Worm (Caenorhabditis elegans): ENCODE results near the gene ergi-1.

ergi-1 gene

ce11 chrX:2071392-2072001 is 36.4 kb upstream of the ergi-1 start (continued):
- TF ChIP-seq hmg-1.1 (GFP tag; IDR thresholded peaks at IDR 0.05) (peak; percentile 76), nhr-11 (tag; optimal IDR thresholded peaks at IDR 0.05) (peak; percentile 62), mxl-2 (GFP tag; conservative IDR thresholded peaks at IDR 0.05) (no peak), tra-1 (GFP tag; IDR thresholded peaks at IDR 0.05) (0 out of 2 replicates have a peak, but pooled peaks have one; percentile 57), pha-4 (GFP tag; IDR thresholded peaks at IDR 0.05) (no peak), pha-4 (tag; optimal IDR thresholded peaks at IDR 0.05) (peak; percentile 25), madf-5 (GFP tag; IDR thresholded peaks at IDR 0.05) (no peak), set-16 (GFP tag; IDR thresholded peaks at IDR 0.05) (peak; percentile 59), zip-2 (tag; optimal IDR thresholded peaks at IDR 0.05) (no peak), dve-1 (tag; optimal IDR thresholded peaks at IDR 0.05; ENCODE audit: insufficient read depth) (peak; percentile 25), aha-1 (tag) (peak; percentile 98), fkh-10 (GFP tag; optimal IDR thresholded peaks at IDR 0.05) (peak; percentile 17), nhr-48 (tag; optimal IDR thresholded peaks at IDR 0.05) (peak; percentile 34), mes-2 (tag; optimal IDR thresholded peaks at IDR 0.05; ENCODE audit: poor library complexity, severe bottlenecking) (peak; percentile 64), hlh-11 (tag; optimal IDR thresholded peaks at IDR 0.05) (peak; percentile 91), pqm-1 (tag; optimal IDR thresholded peaks at IDR 0.05) (peak; percentile 0), hlh-30 (tag; optimal IDR thresholded peaks at IDR 0.05; ENCODE audit: insufficient read depth) (peak; percentile 98), nhr-77 (tag; optimal IDR thresholded peaks at IDR 0.05) (no peak), T26A8.4 (GFP tag; IDR thresholded peaks at IDR 0.05) (no peak), vab-7 (GFP tag; IDR thresholded peaks at IDR 0.05) (0 out of 2 replicates have a peak, but pooled peaks have one; percentile 9), aly-2 (tag; optimal IDR thresholded peaks at IDR 0.05) (no peak), mdl-1 (tag; optimal IDR thresholded peaks at IDR 0.05) (peak; percentile 65 to 79), F37D6.2 (tag; optimal IDR thresholded peaks at IDR 0.05) (peak; percentile 44), ceh-20 (GFP tag; IDR thresholded peaks at IDR 0.05) (peak; percentile 64), nhr-28 (tag; optimal IDR thresholded peaks at IDR 0.05) (peak; percentile 42), F10B5.3 (tag; optimal IDR thresholded peaks at IDR 0.05) (no peak), gei-8 (GFP tag; optimal IDR thresholded peaks at IDR 0.05) (no peak), mep-1 (tag; optimal IDR thresholded peaks at IDR 0.05) (peak; percentile 85), mxl-3 (GFP tag; optimal IDR thresholded peaks at IDR 0.05) (peak; percentile 77), nhr-42 (GFP tag; IDR thresholded peaks at IDR 0.05) (peak; percentile 63; the same call in 1 of the 2 replicates), T20F7.1 (GFP tag; optimal IDR thresholded peaks at IDR 0.05) (peak; percentile 40), nhr-6 (tag; optimal IDR thresholded peaks at IDR 0.05) (peak; percentile 17)

ce11 chrX:2070418-2070996 is 35.4 kb upstream of the ergi-1 start, which contains the start of gene acl-4:
Gene acl-4 (minus strand): TSS chrX:2070444.
- TF ChIP-seq dve-1 (tag; optimal IDR thresholded peaks at IDR 0.05; ENCODE audit: insufficient read depth) (peak; percentile 17), nhr-28 (tag; optimal IDR thresholded peaks at IDR 0.05) (peak; percentile 44), daf-16 (GFP tag; optimal IDR thresholded peaks at IDR 0.05) (no peak), daf-16 (tag; optimal IDR thresholded peaks at IDR 0.05) (peak; percentile 47), ztf-7 (tag; optimal IDR thresholded peaks at IDR 0.05) (no peak), hlh-30 (tag; optimal IDR thresholded peaks at IDR 0.05; ENCODE audit: insufficient read depth) (peak; percentile 16), dmd-6 (GFP tag; IDR thresholded peaks at IDR 0.05) (peak; percentile 83), pqm-1 (tag; optimal IDR thresholded peaks at IDR 0.05) (no peak), aha-1 (tag) (peak; percentile 64), mdl-1 (tag; optimal IDR thresholded peaks at IDR 0.05) (peak in 1 of 2 experiments; percentile 41), hlh-11 (tag; optimal IDR thresholded peaks at IDR 0.05) (peak; percentile 3)

ce11 chrX:2068294-2068693 is 33.2 kb upstream of the ergi-1 start:
- peak; percentile 4 for TF ChIP-seq mes-2 (tag; optimal IDR thresholded peaks at IDR 0.05; ENCODE audit: poor library complexity, severe bottlenecking)
- TF ChIP-seq nhr-77 (tag; optimal IDR thresholded peaks at IDR 0.05) = peak; percentile 59
- no peak for TF ChIP-seq daf-16 (GFP tag; optimal IDR thresholded peaks at IDR 0.05)
- TF ChIP-seq daf-16 (tag; optimal IDR thresholded peaks at IDR 0.05) = peak; percentile 83
- peak in 1 of 2 experiments; percentile 17 for TF ChIP-seq mdl-1 (tag; optimal IDR thresholded peaks at IDR 0.05)
- no peak for TF ChIP-seq lin-29 (GFP tag; IDR thresholded peaks at IDR 0.05)
- TF ChIP-seq pqm-1 (tag; optimal IDR thresholded peaks at IDR 0.05) = peak; percentile 51
- peak; percentile 48 for TF ChIP-seq dve-1 (tag; optimal IDR thresholded peaks at IDR 0.05; ENCODE audit: insufficient read depth)
- peak; percentile 58 for TF ChIP-seq nhr-28 (tag; optimal IDR thresholded peaks at IDR 0.05)
- peak; percentile 53 for TF ChIP-seq hlh-11 (tag; optimal IDR thresholded peaks at IDR 0.05)
- TF ChIP-seq lin-1 (GFP tag; IDR thresholded peaks at IDR 0.05) = no peak
- TF ChIP-seq egl-43 (GFP tag; IDR thresholded peaks at IDR 0.05) = no peak
- no peak for TF ChIP-seq unc-62 (GFP tag; optimal IDR thresholded peaks at IDR 0.05 in 1 of 2)
- TF ChIP-seq unc-62 (tag; optimal IDR thresholded peaks at IDR 0.05) = no peak
- TF ChIP-seq T26A8.4 (GFP tag; IDR thresholded peaks at IDR 0.05) = no peak
- no peak for TF ChIP-seq D1046.2 (GFP tag; IDR thresholded peaks at IDR 0.05)
- TF ChIP-seq dmd-6 (GFP tag; IDR thresholded peaks at IDR 0.05) = peak; percentile 53
